Worm (Caenorhabditis elegans) whole organism, young adult: Measurements from ENCODE around the gene Y43C5A.2.
A peak's percentile ranks its signal among the peaks of the same experiment; 100 is the strongest.

Experiments
- B0019.2 ChIP-seq: fragments of 200-800 bp; sonication (Bioruptor generic); conservative IDR thresholded peaks from 2 replicates; pipeline ENCODE4 v1.3.6; 2022; ENCODE audit warnings: missing genetic modification reagents, missing genetic modification characterization, missing compliant biosample characterization
- B0035.1 ChIP-seq: sonication (generic microtip); optimal IDR thresholded peaks from 2 replicates; lab custom pipeline; 2016; ENCODE audit warnings: missing genetic modification characterization, mild to moderate bottlenecking, missing compliant biosample characterization, missing genotype, missing genetic modification reagents
- B0261.1 ChIP-seq: sonication (generic microtip); optimal IDR thresholded peaks from 2 replicates; lab custom pipeline; 2016; ENCODE audit warnings: mild to moderate bottlenecking, missing genetic modification characterization, moderate library complexity, missing compliant biosample characterization
- D2030.7 ChIP-seq: fragments of 200-800 bp; sonication (Bioruptor generic); IDR thresholded peaks from 2 replicates; pipeline ENCODE4 v1.3.6; 2022; ENCODE audit warnings: missing genetic modification reagents, missing genetic modification characterization, missing compliant biosample characterization
- F33H1.4 ChIP-seq: fragments of 200-800 bp; sonication (Bioruptor generic); IDR thresholded peaks from 2 replicates; pipeline ENCODE4 v1.3.6; 2022; ENCODE audit warnings: missing genetic modification reagents, missing genetic modification characterization, missing compliant biosample characterization
- F37B4.10 ChIP-seq: fragments of 200-800 bp; sonication (Bioruptor generic); IDR thresholded peaks from 2 replicates; pipeline ENCODE4 v1.3.6; 2022; ENCODE audit warnings: missing genetic modification characterization, missing compliant biosample characterization
- F49E8.2 ChIP-seq: sonication (generic microtip); optimal IDR thresholded peaks from 3 replicates; lab custom pipeline; 2017; ENCODE audit warnings: missing genetic modification characterization, mild to moderate bottlenecking, missing compliant biosample characterization, antibody characterized with exemption, moderate library complexity; ENCODE audit not compliant: insufficient read depth
- F52B5.7 ChIP-seq: sonication (generic microtip); optimal IDR thresholded peaks from 2 replicates; lab custom pipeline; 2016; ENCODE audit warnings: mild to moderate bottlenecking, missing genetic modification characterization, missing compliant biosample characterization
- K11D2.4 ChIP-seq: fragments of 200-800 bp; sonication (Bioruptor generic); IDR thresholded peaks from 2 replicates; pipeline ENCODE4 v1.3.6; 2022; ENCODE audit warnings: missing genetic modification reagents, missing genetic modification characterization, missing compliant biosample characterization
- Y67H2A.10 ChIP-seq: fragments of 200-800 bp; sonication (Bioruptor generic); conservative IDR thresholded peaks from 2 replicates; pipeline ENCODE4 v1.3.6; 2022; ENCODE audit warnings: missing genetic modification reagents, missing genetic modification characterization, missing compliant biosample characterization
- Y95B8A.8 ChIP-seq: fragments of 200-800 bp; sonication (Bioruptor generic); IDR thresholded peaks from 2 replicates; pipeline ENCODE4 v1.3.6; 2022; ENCODE audit warnings: missing genetic modification reagents, missing genetic modification characterization, missing compliant biosample characterization
- ama-1 ChIP-seq, 3 experiments: fragments of 150-350 bp in 1 of 3; sonication (generic microtip) in 2 of 3; optimal IDR thresholded peaks; 2 replicates each; lab custom pipeline; 2014 to 2018; ENCODE audit warnings: missing biosample characterization in 2 of 3, missing genetic modification characterization in 2 of 3, missing genetic modification reagents in 2 of 3
- aptf-3 ChIP-seq: fragments of 200-800 bp; sonication (Bioruptor generic); IDR thresholded peaks from 2 replicates; pipeline ENCODE4 v1.3.6; 2022; ENCODE audit warnings: missing genetic modification characterization, missing compliant biosample characterization
- ceh-100 ChIP-seq: fragments of 200-800 bp; sonication (Bioruptor generic); IDR thresholded peaks from 2 replicates; pipeline ENCODE4 v1.3.6; 2022; ENCODE audit warnings: missing genetic modification reagents, missing genetic modification characterization, missing compliant biosample characterization
- ceh-27 ChIP-seq: fragments of 200-800 bp; sonication (Bioruptor generic); optimal IDR thresholded peaks from 2 replicates; lab custom pipeline; 2018; ENCODE audit warnings: mild to moderate bottlenecking, missing genetic modification characterization, moderate library complexity, missing compliant biosample characterization
- chd-7 ChIP-seq: sonication (generic microtip); optimal IDR thresholded peaks from 2 replicates; lab custom pipeline; 2016; ENCODE audit warnings: mild to moderate bottlenecking, missing genetic modification characterization, moderate library complexity, missing compliant biosample characterization
- dox-1 ChIP-seq: fragments of 200-800 bp; sonication (Bioruptor generic); IDR thresholded peaks from 2 replicates; pipeline ENCODE4 v1.3.6; 2022; ENCODE audit warnings: missing genetic modification reagents, missing genetic modification characterization, missing compliant biosample characterization
- dpl-1 ChIP-seq: fragments of 150-350 bp; optimal IDR thresholded peaks from 2 replicates; lab custom pipeline; 2014; ENCODE audit warnings: missing biosample characterization, missing genetic modification reagents, missing genetic modification characterization
- egl-18 ChIP-seq: fragments of 200-800 bp; sonication (Bioruptor generic); IDR thresholded peaks from 2 replicates; pipeline ENCODE4 v1.3.6; 2022; ENCODE audit warnings: missing genetic modification reagents, missing genetic modification characterization, missing compliant biosample characterization
- egrh-3 ChIP-seq: fragments of 200-800 bp; sonication (Bioruptor generic); IDR thresholded peaks from 2 replicates; pipeline ENCODE4 v1.3.6; 2022; ENCODE audit warnings: missing genetic modification reagents, missing genetic modification characterization, missing compliant biosample characterization
- hmg-1.2 ChIP-seq: fragments of 200-800 bp; sonication (Bioruptor generic); IDR thresholded peaks from 2 replicates; pipeline ENCODE4 v1.3.6; 2022; ENCODE audit warnings: missing genetic modification reagents, missing genetic modification characterization, missing compliant biosample characterization
- hmg-20 ChIP-seq: fragments of 200-800 bp; sonication (Bioruptor generic); IDR thresholded peaks from 2 replicates; pipeline ENCODE4 v1.3.6; 2022; ENCODE audit warnings: missing genetic modification reagents, missing genetic modification characterization, missing compliant biosample characterization
- lag-1 ChIP-seq: fragments of 200-800 bp; sonication (Bioruptor generic); IDR thresholded peaks from 2 replicates; pipeline ENCODE4 v1.3.6; 2022; ENCODE audit warnings: missing genetic modification reagents, missing genetic modification characterization, missing compliant biosample characterization
- let-607 ChIP-seq, 2 experiments: fragments of 200-800 bp in 1 of 2; sonication (Bioruptor generic) in 1 of 2; sonication (generic microtip) in 1 of 2; optimal IDR thresholded peaks; 2 replicates each; lab custom pipeline; 2016 to 2018; ENCODE audit warnings: mild to moderate bottlenecking in 2 of 2, missing compliant biosample characterization in 2 of 2, missing genetic modification characterization in 2 of 2, moderate library complexity in 2 of 2, missing genotype in 1 of 2
- madf-6 ChIP-seq: fragments of 200-800 bp; sonication (Bioruptor generic); IDR thresholded peaks from 2 replicates; pipeline ENCODE4 v1.3.6; 2022; ENCODE audit warnings: missing genetic modification reagents, missing genetic modification characterization, missing compliant biosample characterization
- mel-28 ChIP-seq: sonication (generic microtip); optimal IDR thresholded peaks from 2 replicates; lab custom pipeline; 2016; ENCODE audit warnings: borderline replicate concordance, mild to moderate bottlenecking, missing genetic modification characterization, missing compliant biosample characterization
- mxl-1 ChIP-seq: sonication (generic microtip); optimal IDR thresholded peaks from 2 replicates; lab custom pipeline; 2016; ENCODE audit warnings: missing genetic modification characterization, missing compliant biosample characterization
- nfya-1 ChIP-seq: sonication (generic microtip); optimal IDR thresholded peaks from 2 replicates; lab custom pipeline; 2017; ENCODE audit warnings: antibody characterized with exemption, missing compliant biosample characterization, missing genetic modification characterization, borderline replicate concordance; ENCODE audit not compliant: insufficient read depth
- nfya-2 ChIP-seq: fragments of 200-800 bp; sonication (Bioruptor generic); IDR thresholded peaks from 2 replicates; pipeline ENCODE4 v1.3.6; 2022; ENCODE audit warnings: missing genetic modification reagents, missing genetic modification characterization, missing compliant biosample characterization
- nhr-27 ChIP-seq: fragments of 200-800 bp; sonication (Bioruptor generic); optimal IDR thresholded peaks from 2 replicates; lab custom pipeline; 2018; ENCODE audit warnings: mild to moderate bottlenecking, missing genetic modification characterization, moderate library complexity, missing compliant biosample characterization
- nhr-80 ChIP-seq: sonication (generic microtip); optimal IDR thresholded peaks from 2 replicates; lab custom pipeline; 2016; ENCODE audit warnings: missing genetic modification characterization, missing compliant biosample characterization
- nhr-90 ChIP-seq: sonication (generic microtip); optimal IDR thresholded peaks from 2 replicates; lab custom pipeline; 2016; ENCODE audit warnings: missing genotype, mild to moderate bottlenecking, missing genetic modification characterization, missing compliant biosample characterization
- pbrm-1 ChIP-seq: fragments of 200-800 bp; sonication (Bioruptor generic); IDR thresholded peaks from 2 replicates; pipeline ENCODE4 v1.3.6; 2022; ENCODE audit warnings: missing genetic modification reagents, missing genetic modification characterization, missing compliant biosample characterization
- sdz-38 ChIP-seq: sonication (generic microtip); optimal IDR thresholded peaks from 2 replicates; lab custom pipeline; 2016; ENCODE audit warnings: missing genotype, missing genetic modification characterization, missing compliant biosample characterization
- snpc-1.1 ChIP-seq: sonication (generic microtip); optimal IDR thresholded peaks from 2 replicates; lab custom pipeline; 2017; ENCODE audit warnings: missing genetic modification characterization, mild to moderate bottlenecking, missing compliant biosample characterization, antibody characterized with exemption, moderate library complexity, missing genotype, missing genetic modification reagents; ENCODE audit not compliant: insufficient read depth
- snpc-1.3 ChIP-seq: sonication (generic microtip); optimal IDR thresholded peaks from 2 replicates; lab custom pipeline; 2017; ENCODE audit warnings: missing genetic modification characterization, mild to moderate bottlenecking, missing compliant biosample characterization, antibody characterized with exemption, moderate library complexity, missing genotype, missing genetic modification reagents; ENCODE audit not compliant: insufficient read depth
- snpc-3.4 ChIP-seq: sonication (generic microtip); optimal IDR thresholded peaks from 2 replicates; lab custom pipeline; 2017; ENCODE audit warnings: missing genetic modification characterization, mild to moderate bottlenecking, missing compliant biosample characterization, antibody characterized with exemption, moderate library complexity, missing genotype, missing genetic modification reagents
- snpc-4 ChIP-seq, 5 experiments: fragments of 150-350 bp in 1 of 5; sonication (generic microtip) in 4 of 5; optimal IDR thresholded peaks; 2 replicates each; lab custom pipeline; 2014 to 2018; ENCODE audit warnings: missing genetic modification characterization in 5 of 5, missing biosample characterization in 3 of 5, antibody characterized with exemption in 2 of 5, mild to moderate bottlenecking in 2 of 5, missing compliant biosample characterization in 2 of 5, missing genotype in 2 of 5, moderate library complexity in 2 of 5, missing genetic modification reagents in 1 of 5
- sptf-2 ChIP-seq: fragments of 200-800 bp; sonication (Bioruptor generic); optimal IDR thresholded peaks from 2 replicates; lab custom pipeline; 2018; ENCODE audit warnings: mild to moderate bottlenecking, missing genetic modification characterization, missing compliant biosample characterization
- tbx-9 ChIP-seq: sonication (generic microtip); optimal IDR thresholded peaks from 2 replicates; lab custom pipeline; 2016; ENCODE audit warnings: borderline replicate concordance, missing genetic modification characterization, inconsistent platforms, missing compliant biosample characterization
- unc-62 ChIP-seq: fragments of 150-350 bp; optimal IDR thresholded peaks from 2 replicates; lab custom pipeline; 2014; ENCODE audit warnings: missing biosample characterization, missing genetic modification reagents, missing genetic modification characterization

Y43C5A.2 gene

DNA sequence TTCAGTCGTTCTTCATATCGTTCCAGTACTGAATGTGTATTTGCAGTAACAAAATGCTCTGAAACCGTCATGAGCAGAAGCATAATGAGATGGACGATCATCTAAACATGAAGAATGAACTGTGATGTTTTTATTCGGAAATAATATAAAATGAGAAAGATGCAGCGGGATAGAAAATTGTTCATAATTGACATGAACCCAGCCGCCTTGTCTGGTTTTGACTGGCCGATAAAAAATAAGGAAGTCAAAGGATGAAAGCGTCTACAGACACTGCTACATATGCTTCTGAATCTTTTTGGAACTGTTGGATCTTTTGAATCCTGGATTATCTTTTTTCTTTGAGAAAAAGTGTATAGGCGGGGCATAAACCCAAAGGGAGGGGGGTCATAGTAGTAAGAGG is 10.1 kb upstream of the Y43C5A.2 start, which contains the start of gene F01G10.9:
TSS of gene F01G10.9 (minus strand) at position 101 of the 400 bp plus-strand sequence.
- TF ChIP-seq nhr-90 (tag; lab: Kevin White, UChicago) (no peak), snpc-1.1 (no peak), dpl-1 (no peak)

DNA sequence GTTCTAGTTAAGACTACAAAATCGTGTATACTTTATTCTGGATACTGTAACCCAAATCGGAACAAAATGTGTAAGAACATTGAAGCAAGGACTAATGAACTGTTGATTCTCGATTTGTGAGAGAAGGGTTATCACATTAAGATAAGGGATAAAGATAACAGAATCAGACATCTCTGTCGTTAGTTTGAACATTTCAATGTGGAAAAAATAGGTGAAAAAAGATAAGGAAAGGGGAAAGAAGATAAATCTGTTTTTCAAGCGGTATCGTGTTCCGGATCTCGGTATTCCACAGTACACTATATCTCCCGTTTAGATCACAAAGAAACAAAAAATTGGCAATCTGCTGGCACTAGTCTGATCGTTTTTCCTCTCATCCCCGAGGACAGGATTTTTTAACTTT is 8.6 kb upstream of the Y43C5A.2 start:
- TF ChIP-seq ama-1 (optimal IDR thresholded peaks at IDR 0.05; lab: Kevin White, UChicago) = no peak
- TF ChIP-seq ama-1 (GFP tag; optimal IDR thresholded peaks at IDR 0.05; lab: Kevin White, UChicago) = no peak
- TF ChIP-seq let-607 (tag; optimal IDR thresholded peaks at IDR 0.05; lab: Kevin White, UChicago) = no peak
- TF ChIP-seq chd-7 (tag; lab: Kevin White, UChicago) = no peak
- TF ChIP-seq mxl-1 (tag; lab: Kevin White, UChicago) = no peak
- no peak for TF ChIP-seq nfya-1 (tag; lab: Kevin White, UChicago)
- no peak for TF ChIP-seq unc-62
- TF ChIP-seq snpc-1.3 (tag; lab: Kevin White, UChicago) = no peak
- TF ChIP-seq madf-6 (GFP tag; lab: Robert Waterston, UW) = no peak
- TF ChIP-seq F49E8.2 (tag; lab: Kevin White, UChicago) = no peak
- TF ChIP-seq mel-28 (tag; lab: Kevin White, UChicago) = no peak
- no peak for TF ChIP-seq Y67H2A.10 (GFP tag; lab: Robert Waterston, UW)
- no peak for TF ChIP-seq hmg-1.2 (GFP tag; lab: Robert Waterston, UW)
- no peak for TF ChIP-seq tbx-9 (tag; lab: Kevin White, UChicago)
- no peak for TF ChIP-seq F52B5.7
- no peak for TF ChIP-seq snpc-3.4 (tag; lab: Kevin White, UChicago)

DNA sequence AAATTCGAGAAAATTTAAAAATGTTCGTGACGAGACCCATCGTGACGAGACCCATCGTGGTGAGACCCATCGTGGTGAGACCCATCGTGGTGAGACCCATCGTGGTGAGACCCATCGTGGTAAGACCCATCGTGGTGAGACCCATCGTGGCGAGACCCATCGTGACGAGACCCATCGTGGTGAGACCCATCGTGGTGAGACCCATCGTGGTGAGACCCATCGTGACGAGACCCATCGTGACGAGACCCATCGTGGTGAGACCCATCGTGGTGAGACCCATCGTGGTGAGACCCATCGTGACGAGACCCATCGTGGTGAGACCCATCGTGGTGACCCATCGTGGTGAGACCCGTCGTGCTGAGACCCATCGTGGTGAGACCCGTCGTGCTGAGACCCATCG is 6.8 kb upstream of the Y43C5A.2 start:
- TF ChIP-seq dox-1 (GFP tag; lab: Robert Waterston, UW) (0 out of 2 replicates have a peak, but pooled peaks have one; percentile 40), D2030.7 (GFP tag; lab: Robert Waterston, UW) (0 out of 2 replicates have a peak, but pooled peaks have one; percentile 37), pbrm-1 (GFP tag; lab: Robert Waterston, UW) (peak; percentile 52; the same call in 1 of the 2 replicates), aptf-3 (GFP tag; lab: Robert Waterston, UW) (0 out of 2 replicates have a peak, but pooled peaks have one; percentile 36), madf-6 (GFP tag; lab: Robert Waterston, UW) (0 out of 2 replicates have a peak, but pooled peaks have one; percentile 33), Y95B8A.8 (GFP tag; lab: Robert Waterston, UW) (0 out of 2 replicates have a peak, but pooled peaks have one; percentile 59), egrh-3 (GFP tag; lab: Robert Waterston, UW) (peak; percentile 83), F33H1.4 (GFP tag; lab: Robert Waterston, UW) (peak; percentile 63), egl-18 (GFP tag; lab: Robert Waterston, UW) (0 out of 2 replicates have a peak, but pooled peaks have one; percentile 15), lag-1 (0 out of 2 replicates have a peak, but pooled peaks have one; percentile 8), B0019.2 (GFP tag; lab: Robert Waterston, UW) (peak; percentile 4; the same call in 1 of the 2 replicates), F37B4.10 (GFP tag; lab: Robert Waterston, UW) (0 out of 2 replicates have a peak, but pooled peaks have one; percentile 85)
- TF ChIP-seq, all 124 proteins: peak for 12; not testable (repeated sequence) for 112

DNA sequence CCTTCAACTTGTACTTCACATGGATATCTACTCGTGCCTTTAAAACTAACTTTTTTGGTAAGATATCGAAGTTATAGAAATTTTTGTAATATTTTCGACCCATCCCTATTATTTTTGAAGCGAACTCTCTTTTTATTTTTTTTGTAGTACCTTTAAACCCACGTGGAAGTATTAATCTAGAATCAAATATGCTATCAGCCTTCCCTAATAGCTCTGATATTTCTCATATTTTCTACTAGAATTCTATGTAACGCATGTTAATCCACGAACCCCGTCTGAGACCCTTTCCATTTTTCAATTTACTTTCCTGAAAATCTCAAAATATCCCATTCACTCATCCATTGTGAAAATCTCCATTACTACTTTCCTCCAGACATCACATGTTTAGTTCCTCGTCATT is 3.7 kb downstream of the Y43C5A.2 start:
- TF ChIP-seq sptf-2 (GFP tag; lab: Kevin White, UChicago) = no peak
- no peak for TF ChIP-seq snpc-1.1
- no peak for TF ChIP-seq nfya-2 (GFP tag; lab: Robert Waterston, UW)
- no peak for TF ChIP-seq nhr-80 (tag; lab: Kevin White, UChicago)
- no peak for TF ChIP-seq sdz-38 (tag; lab: Kevin White, UChicago)
- TF ChIP-seq snpc-4 (GFP tag; optimal IDR thresholded peaks at IDR 0.05; lab: Kevin White, UChicago) = no peak
- no peak for TF ChIP-seq snpc-4 (tag; optimal IDR thresholded peaks at IDR 0.05; lab: Kevin White, UChicago)
- TF ChIP-seq B0261.1 (tag; lab: Kevin White, UChicago) = no peak
- TF ChIP-seq snpc-3.4 (tag; lab: Kevin White, UChicago) = no peak
- no peak for TF ChIP-seq B0035.1 (tag; lab: Kevin White, UChicago)
- TF ChIP-seq K11D2.4 (GFP tag; lab: Robert Waterston, UW) = no peak
- TF ChIP-seq hmg-20 (GFP tag; lab: Robert Waterston, UW) = no peak
- TF ChIP-seq nhr-27 = no peak
- no peak for TF ChIP-seq ceh-27 (GFP tag; lab: Kevin White, UChicago)
- no peak for TF ChIP-seq ceh-100 (GFP tag; lab: Robert Waterston, UW)
- TF ChIP-seq mxl-1 (tag; lab: Kevin White, UChicago) = no peak
